Worm (Caenorhabditis elegans): ENCODE data around the gene vps-2.
A peak's percentile ranks its signal among the peaks of the same experiment; 100 is the strongest.

DNA sequence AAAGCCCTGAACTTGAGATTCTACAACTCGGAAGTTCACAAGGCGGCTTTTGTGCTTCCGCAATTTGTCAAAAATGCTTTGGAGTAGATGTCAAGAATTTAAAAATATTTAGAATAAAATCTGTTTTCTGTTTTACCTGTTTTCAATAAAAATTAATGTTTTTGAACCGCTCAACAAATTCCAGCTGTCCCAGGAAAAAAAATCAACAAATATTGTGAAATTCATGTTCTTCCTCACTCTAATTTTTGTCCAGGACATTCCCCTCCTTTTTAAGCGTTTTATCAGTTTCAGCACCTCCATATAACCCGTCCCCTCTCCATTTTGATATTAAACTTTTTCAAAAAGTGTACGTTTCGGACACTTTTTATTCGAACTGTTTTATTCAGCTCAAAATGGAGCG, 42.7 kb upstream of the vps-2 start, which contains the start of gene Y46G5A.20:
- no peak for TF ChIP-seq snpc-4 (tag; optimal IDR thresholded peaks at IDR 0.05)
- no peak for TF ChIP-seq egl-27 (tag; optimal IDR thresholded peaks at IDR 0.05)
- TF ChIP-seq unc-62 (GFP tag; optimal IDR thresholded peaks at IDR 0.05): no peak
- no peak for TF ChIP-seq nhr-237 (tag; optimal IDR thresholded peaks at IDR 0.05)
- TF ChIP-seq ceh-9 (tag; optimal IDR thresholded peaks at IDR 0.05): no peak
- TF ChIP-seq nhr-25 (tag; optimal IDR thresholded peaks at IDR 0.05): no peak
- no peak for TF ChIP-seq nhr-28 (tag; optimal IDR thresholded peaks at IDR 0.05)
- no peak for TF ChIP-seq ztf-11 (tag; optimal IDR thresholded peaks at IDR 0.05)
- peak; percentile 9 for TF ChIP-seq elt-2 (tag; optimal IDR thresholded peaks at IDR 0.05)

All from whole organism, L3 larva.